Worm (Caenorhabditis elegans) whole organism, young adult: Measurements from ENCODE around the gene cul-2.

Experiments used
- efl-1 ChIP-seq: fragments of 150-350 bp; optimal IDR thresholded peaks from 2 replicates; lab custom pipeline; 2014; ENCODE audit warnings: missing biosample characterization, missing genetic modification reagents, missing genetic modification characterization
- hlh-26 ChIP-seq: fragments of 200-800 bp; sonication (Bioruptor generic); conservative IDR thresholded peaks from 2 replicates; pipeline ENCODE4 v1.3.6; 2022; ENCODE audit warnings: missing genetic modification reagents, missing genetic modification characterization, missing compliant biosample characterization
- nhr-90 ChIP-seq: sonication (generic microtip); optimal IDR thresholded peaks from 2 replicates; lab custom pipeline; 2016; ENCODE audit warnings: missing genotype, mild to moderate bottlenecking, missing genetic modification characterization, missing compliant biosample characterization

DNA sequence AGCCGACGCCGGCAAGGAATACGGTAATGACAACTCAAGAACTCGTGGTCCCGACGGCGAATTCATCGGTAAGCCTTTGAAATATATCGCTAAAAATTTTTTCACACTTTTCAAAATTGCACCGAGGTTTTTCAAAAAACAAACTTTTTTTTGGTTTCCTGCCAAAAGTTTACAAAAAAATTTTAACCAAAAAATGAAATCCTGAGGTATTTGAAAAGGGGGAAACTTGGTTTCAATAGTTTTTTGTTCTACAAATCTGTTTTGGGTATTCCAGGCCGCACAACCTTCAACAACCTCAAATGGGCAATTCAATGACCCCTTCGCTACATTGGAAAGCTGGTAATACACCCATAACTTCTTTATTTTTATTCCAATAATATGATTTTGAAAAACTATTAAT is 5.0 kb upstream of the cul-2 start:
- TF ChIP-seq hlh-26 (no peak), nhr-90 (tag; lab: Kevin White, UChicago) (no peak), efl-1 (no peak)
